Worm (Caenorhabditis elegans) whole organism, young adult: Measurements from ENCODE around the gene Y40C5A.4.

ENCODE experiments used
- C17E4.6 ChIP-seq: fragments of 200-800 bp; sonication (Bioruptor generic); IDR thresholded peaks from 2 replicates; pipeline ENCODE4 v1.3.6; 2022; ENCODE audit warnings: missing genetic modification reagents, missing genetic modification characterization, missing compliant biosample characterization
- D2030.7 ChIP-seq: fragments of 200-800 bp; sonication (Bioruptor generic); IDR thresholded peaks from 2 replicates; pipeline ENCODE4 v1.3.6; 2022; ENCODE audit warnings: missing genetic modification reagents, missing genetic modification characterization, missing compliant biosample characterization
- F22D6.2 ChIP-seq: sonication (generic microtip); optimal IDR thresholded peaks from 2 replicates; lab custom pipeline; 2016; ENCODE audit warnings: mild to moderate bottlenecking, missing genetic modification characterization, missing compliant biosample characterization
- F37B4.10 ChIP-seq: fragments of 200-800 bp; sonication (Bioruptor generic); IDR thresholded peaks from 2 replicates; pipeline ENCODE4 v1.3.6; 2022; ENCODE audit warnings: missing genetic modification characterization, missing compliant biosample characterization
- F49E8.2 ChIP-seq: sonication (generic microtip); optimal IDR thresholded peaks from 3 replicates; lab custom pipeline; 2017; ENCODE audit warnings: missing genetic modification characterization, mild to moderate bottlenecking, missing compliant biosample characterization, antibody characterized with exemption, moderate library complexity; ENCODE audit not compliant: insufficient read depth
- F52B5.7 ChIP-seq: sonication (generic microtip); optimal IDR thresholded peaks from 2 replicates; lab custom pipeline; 2016; ENCODE audit warnings: mild to moderate bottlenecking, missing genetic modification characterization, missing compliant biosample characterization
- Y56A3A.18 ChIP-seq: fragments of 200-800 bp; sonication (Bioruptor generic); IDR thresholded peaks from 2 replicates; pipeline ENCODE4 v1.3.6; 2022; ENCODE audit warnings: missing genetic modification reagents, missing genetic modification characterization, missing compliant biosample characterization
- attf-3 ChIP-seq: fragments of 200-800 bp; sonication (Bioruptor generic); conservative IDR thresholded peaks from 2 replicates; pipeline ENCODE4 v1.3.6; 2022; ENCODE audit warnings: missing genetic modification reagents, missing genetic modification characterization, missing compliant biosample characterization
- attf-5 ChIP-seq: fragments of 200-800 bp; sonication (Bioruptor generic); optimal IDR thresholded peaks from 2 replicates; lab custom pipeline; 2018; ENCODE audit warnings: mild to moderate bottlenecking, missing genetic modification characterization, missing compliant biosample characterization
- ccch-3 ChIP-seq: fragments of 200-800 bp; sonication (Bioruptor generic); optimal IDR thresholded peaks from 2 replicates; lab custom pipeline; 2018; ENCODE audit warnings: mild to moderate bottlenecking, missing genetic modification characterization, missing compliant biosample characterization
- cebp-1 ChIP-seq, 2 experiments: fragments of 200-800 bp in 1 of 2; sonication (Bioruptor generic) in 1 of 2; sonication (generic microtip) in 1 of 2; IDR thresholded peaks in 1 of 2; optimal IDR thresholded peaks in 1 of 2; 2 replicates each; pipeline versions ENCODE4 v1.3.6 to Lab custom; 2017 to 2022; ENCODE audit warnings: missing compliant biosample characterization in 2 of 2, missing genetic modification characterization in 2 of 2, mild to moderate bottlenecking in 1 of 2, missing genetic modification reagents in 1 of 2, moderate library complexity in 1 of 2
- ceh-100 ChIP-seq: fragments of 200-800 bp; sonication (Bioruptor generic); IDR thresholded peaks from 2 replicates; pipeline ENCODE4 v1.3.6; 2022; ENCODE audit warnings: missing genetic modification reagents, missing genetic modification characterization, missing compliant biosample characterization
- dox-1 ChIP-seq: fragments of 200-800 bp; sonication (Bioruptor generic); IDR thresholded peaks from 2 replicates; pipeline ENCODE4 v1.3.6; 2022; ENCODE audit warnings: missing genetic modification reagents, missing genetic modification characterization, missing compliant biosample characterization
- egl-18 ChIP-seq: fragments of 200-800 bp; sonication (Bioruptor generic); IDR thresholded peaks from 2 replicates; pipeline ENCODE4 v1.3.6; 2022; ENCODE audit warnings: missing genetic modification reagents, missing genetic modification characterization, missing compliant biosample characterization
- egrh-3 ChIP-seq: fragments of 200-800 bp; sonication (Bioruptor generic); IDR thresholded peaks from 2 replicates; pipeline ENCODE4 v1.3.6; 2022; ENCODE audit warnings: missing genetic modification reagents, missing genetic modification characterization, missing compliant biosample characterization
- gei-17 ChIP-seq: fragments of 200-800 bp; sonication (Bioruptor generic); optimal IDR thresholded peaks from 2 replicates; lab custom pipeline; 2018; ENCODE audit warnings: mild to moderate bottlenecking, missing genetic modification characterization, missing compliant biosample characterization
- hlh-12 ChIP-seq: sonication (generic microtip); optimal IDR thresholded peaks from 2 replicates; lab custom pipeline; 2016; ENCODE audit warnings: missing genetic modification characterization, missing compliant biosample characterization
- hmg-1.2 ChIP-seq: fragments of 200-800 bp; sonication (Bioruptor generic); IDR thresholded peaks from 2 replicates; pipeline ENCODE4 v1.3.6; 2022; ENCODE audit warnings: missing genetic modification reagents, missing genetic modification characterization, missing compliant biosample characterization
- hsf-1 ChIP-seq: fragments of 200-800 bp; sonication (Bioruptor generic); IDR thresholded peaks from 2 replicates; pipeline ENCODE4 v1.3.6; 2022; ENCODE audit warnings: missing genetic modification reagents, missing genetic modification characterization, missing compliant biosample characterization
- lin-35 ChIP-seq, 3 experiments: fragments of 150-350 bp in 2 of 3; sonication (generic microtip) in 1 of 3; optimal IDR thresholded peaks; 2 replicates each; lab custom pipeline; 2014 to 2018; ENCODE audit warnings: missing biosample characterization in 3 of 3, missing genetic modification characterization in 3 of 3, missing genetic modification reagents in 3 of 3
- lin-40 ChIP-seq: sonication (generic microtip); optimal IDR thresholded peaks from 2 replicates; lab custom pipeline; 2016; ENCODE audit warnings: missing genetic modification characterization, mild to moderate bottlenecking, missing compliant biosample characterization, missing genotype, missing genetic modification reagents
- lin-54 ChIP-seq: fragments of 200-800 bp; sonication (Bioruptor generic); optimal IDR thresholded peaks from 2 replicates; lab custom pipeline; 2018; ENCODE audit warnings: mild to moderate bottlenecking, missing genetic modification characterization, missing compliant biosample characterization
- madf-8 ChIP-seq: fragments of 200-800 bp; sonication (Bioruptor generic); conservative IDR thresholded peaks from 2 replicates; pipeline ENCODE4 v1.3.6; 2022; ENCODE audit warnings: missing genetic modification reagents, missing genetic modification characterization, missing compliant biosample characterization
- mel-28 ChIP-seq: sonication (generic microtip); optimal IDR thresholded peaks from 2 replicates; lab custom pipeline; 2016; ENCODE audit warnings: borderline replicate concordance, mild to moderate bottlenecking, missing genetic modification characterization, missing compliant biosample characterization
- pbrm-1 ChIP-seq: fragments of 200-800 bp; sonication (Bioruptor generic); IDR thresholded peaks from 2 replicates; pipeline ENCODE4 v1.3.6; 2022; ENCODE audit warnings: missing genetic modification reagents, missing genetic modification characterization, missing compliant biosample characterization
- pha-4 ChIP-seq: fragments of 150-350 bp; sonication (generic microtip); optimal IDR thresholded peaks from 2 replicates; lab custom pipeline; 2014; ENCODE audit warnings: missing biosample characterization, missing genetic modification reagents, missing genetic modification characterization
- repo-1 ChIP-seq: sonication (generic microtip); optimal IDR thresholded peaks from 2 replicates; lab custom pipeline; 2017; ENCODE audit warnings: mild to moderate bottlenecking, missing genetic modification characterization, missing compliant biosample characterization
- sea-2 ChIP-seq: fragments of 200-800 bp; sonication (Bioruptor generic); IDR thresholded peaks from 2 replicates; pipeline ENCODE4 v1.3.6; 2022; ENCODE audit warnings: missing genetic modification characterization, missing compliant biosample characterization
- snpc-4 ChIP-seq, 5 experiments: fragments of 150-350 bp in 1 of 5; sonication (generic microtip) in 4 of 5; optimal IDR thresholded peaks; 2 replicates each; lab custom pipeline; 2014 to 2018; ENCODE audit warnings: missing genetic modification characterization in 5 of 5, missing biosample characterization in 3 of 5, antibody characterized with exemption in 2 of 5, mild to moderate bottlenecking in 2 of 5, missing compliant biosample characterization in 2 of 5, missing genotype in 2 of 5, moderate library complexity in 2 of 5, missing genetic modification reagents in 1 of 5
- tbp1 ChIP-seq: fragments of 200-800 bp; sonication (Bioruptor generic); optimal IDR thresholded peaks from 2 replicates; lab custom pipeline; 2018; ENCODE audit warnings: mild to moderate bottlenecking, missing genetic modification characterization, missing compliant biosample characterization
- unc-130 ChIP-seq: sonication (generic microtip); optimal IDR thresholded peaks from 2 replicates; lab custom pipeline; 2016; ENCODE audit warnings: missing genetic modification reagents, missing genetic modification characterization, missing compliant biosample characterization
- unc-62 ChIP-seq: fragments of 150-350 bp; optimal IDR thresholded peaks from 2 replicates; lab custom pipeline; 2014; ENCODE audit warnings: missing biosample characterization, missing genetic modification reagents, missing genetic modification characterization
- zfh-2 ChIP-seq: fragments of 200-800 bp; sonication (Bioruptor generic); conservative IDR thresholded peaks from 2 replicates; pipeline ENCODE4 v1.3.6; 2022; ENCODE audit warnings: missing genetic modification reagents, missing genetic modification characterization, missing compliant biosample characterization
- ztf-26 ChIP-seq: sonication (generic microtip); optimal IDR thresholded peaks from 2 replicates; lab custom pipeline; 2017; ENCODE audit warnings: missing genetic modification characterization, missing compliant biosample characterization
- ztf-3 ChIP-seq: fragments of 200-800 bp; sonication (Bioruptor generic); optimal IDR thresholded peaks from 2 replicates; lab custom pipeline; 2018; ENCODE audit warnings: mild to moderate bottlenecking, missing genetic modification characterization, missing compliant biosample characterization

The Y40C5A.4 gene

ce11 chrIV:7319931-7320435, 44.9 kb downstream of the Y40C5A.4 start (continued):
- TF ChIP-seq egrh-3 (GFP tag; lab: Robert Waterston, UW) (peak; percentile 66), hsf-1 (GFP tag; lab: Robert Waterston, UW) (no peak), cebp-1 (GFP tag; IDR thresholded peaks at IDR 0.05; lab: Robert Waterston, UW) (no peak), cebp-1 (tag; optimal IDR thresholded peaks at IDR 0.05; lab: Kevin White, UChicago) (peak; percentile 85), pbrm-1 (GFP tag; lab: Robert Waterston, UW) (peak; percentile 63; the same call in 1 of the 2 replicates), tbp1 (GFP tag; lab: Kevin White, UChicago) (peak; percentile 50), repo-1 (tag; lab: Kevin White, UChicago) (peak; percentile 60), attf-5 (GFP tag; lab: Kevin White, UChicago) (peak; percentile 88)

DNA sequence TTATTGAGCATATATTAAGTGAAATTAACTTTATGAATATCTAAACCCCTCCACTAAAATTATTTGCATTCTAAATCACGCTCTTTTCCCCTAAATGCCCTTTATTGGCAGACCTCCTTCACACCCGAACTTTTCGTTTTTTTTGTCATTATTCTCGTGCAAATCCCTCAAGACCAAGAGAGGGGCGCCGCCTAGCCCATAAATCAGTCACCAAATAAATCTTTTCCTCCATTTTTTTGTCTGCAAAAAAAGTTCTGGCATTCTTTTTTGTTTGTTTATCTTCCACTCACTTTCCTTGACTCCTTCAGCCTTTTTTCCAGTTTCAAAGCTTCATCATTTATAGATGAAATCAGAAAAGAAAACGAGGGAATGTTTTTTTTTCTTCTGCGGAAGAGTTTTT, 46.0 kb downstream of the Y40C5A.4 start:
- no peak for TF ChIP-seq unc-62 (GFP tag; lab: Kevin White, UChicago)
- TF ChIP-seq snpc-4 (GFP tag; optimal IDR thresholded peaks at IDR 0.05; lab: Kevin White, UChicago), result no peak
- no peak for TF ChIP-seq snpc-4 (tag; optimal IDR thresholded peaks at IDR 0.05; lab: Kevin White, UChicago)
- no peak for TF ChIP-seq madf-8 (GFP tag; lab: Robert Waterston, UW)
- no peak for TF ChIP-seq pha-4 (tag; lab: Kevin White, UChicago)
- no peak for TF ChIP-seq Y56A3A.18 (GFP tag; lab: Robert Waterston, UW)
- no peak for TF ChIP-seq D2030.7 (GFP tag; lab: Robert Waterston, UW)
- no peak for TF ChIP-seq F49E8.2 (tag; lab: Kevin White, UChicago)
- TF ChIP-seq attf-3, result no peak
- no peak for TF ChIP-seq zfh-2 (GFP tag; lab: Robert Waterston, UW)
- TF ChIP-seq ccch-3 (GFP tag; lab: Kevin White, UChicago), result no peak
- TF ChIP-seq lin-40 (tag; lab: Kevin White, UChicago), result no peak
- no peak for TF ChIP-seq egl-18 (GFP tag; lab: Robert Waterston, UW)
- TF ChIP-seq lin-35 (GFP tag; optimal IDR thresholded peaks at IDR 0.05; lab: Kevin White, UChicago), result no peak
- no peak for TF ChIP-seq dox-1
- TF ChIP-seq sea-2 (GFP tag; lab: Robert Waterston, UW), result no peak

DNA sequence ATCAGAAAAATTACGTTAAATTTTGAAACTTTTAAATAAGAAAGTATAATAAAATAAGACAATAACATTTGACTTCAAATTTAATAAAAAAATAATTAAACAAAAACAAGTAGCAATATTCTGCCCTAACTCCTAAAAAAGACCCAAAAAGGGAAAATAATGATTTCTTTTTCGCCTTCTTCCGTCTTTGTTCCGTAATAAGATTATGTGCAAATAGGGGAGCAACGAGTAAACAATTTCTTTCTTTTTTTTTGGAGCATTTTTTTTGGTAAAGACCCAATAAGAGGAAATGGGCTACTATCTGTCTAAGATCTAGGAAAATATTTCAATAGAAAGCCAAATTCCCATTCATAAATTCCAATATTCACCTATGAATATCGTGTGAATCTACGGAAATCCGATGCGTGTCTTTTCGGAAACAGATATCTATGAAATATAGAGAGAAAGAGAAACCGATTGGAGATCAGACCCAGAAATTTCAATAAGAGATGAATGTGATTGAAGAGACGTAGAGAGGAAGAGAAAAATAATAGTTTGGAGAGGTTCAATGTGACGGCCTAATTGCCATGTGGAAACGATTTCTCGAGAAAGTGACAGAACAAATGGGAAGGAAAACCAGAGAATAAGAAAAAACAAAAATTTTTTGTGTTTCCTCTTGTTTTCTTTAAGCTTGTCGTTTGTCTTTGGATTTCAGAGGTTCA, 46.9 kb downstream of the Y40C5A.4 start:
- peak; percentile 12 for TF ChIP-seq ztf-26 (tag; lab: Kevin White, UChicago)
- TF ChIP-seq cebp-1 (GFP tag; IDR thresholded peaks at IDR 0.05; lab: Robert Waterston, UW), result no peak
- peak; percentile 1 for TF ChIP-seq cebp-1 (tag; optimal IDR thresholded peaks at IDR 0.05; lab: Kevin White, UChicago)
- TF ChIP-seq ztf-3 (GFP tag; lab: Kevin White, UChicago), result no peak
- TF ChIP-seq hlh-12 (tag; lab: Kevin White, UChicago), result no peak
- TF ChIP-seq C17E4.6 (GFP tag; lab: Robert Waterston, UW), result no peak
- TF ChIP-seq F22D6.2 (tag; lab: Kevin White, UChicago), result no peak
- TF ChIP-seq ceh-100 (GFP tag; lab: Robert Waterston, UW), result no peak
- no peak for TF ChIP-seq F52B5.7 (tag; lab: Kevin White, UChicago)
- TF ChIP-seq F37B4.10 (GFP tag; lab: Robert Waterston, UW), result no peak
- TF ChIP-seq madf-8 (GFP tag; lab: Robert Waterston, UW), result no peak
- no peak for TF ChIP-seq mel-28 (tag; lab: Kevin White, UChicago)
- no peak for TF ChIP-seq gei-17 (GFP tag; lab: Kevin White, UChicago)
- no peak for TF ChIP-seq unc-130
- peak; percentile 8; the same call in 1 of the 2 replicates for TF ChIP-seq hmg-1.2 (GFP tag; lab: Robert Waterston, UW)
- TF ChIP-seq lin-54, result no peak
- TF ChIP-seq, all 124 proteins: peak for 3
